Worm (Caenorhabditis elegans) whole organism, late embryonic: ENCODE measurements around the gene ddo-3.

Source experiments
- C08G9.2 ChIP-seq: sonication (generic microtip); optimal IDR thresholded peaks from 2 replicates; lab custom pipeline; 2016; ENCODE audit warnings: mild to moderate bottlenecking, missing genetic modification characterization, moderate library complexity, missing compliant biosample characterization
- F13H6.1 ChIP-seq: sonication (generic microtip); optimal IDR thresholded peaks from 2 replicates; lab custom pipeline; 2016; ENCODE audit warnings: missing genetic modification characterization, missing compliant biosample characterization
- K09A11.1 ChIP-seq: sonication (generic microtip); optimal IDR thresholded peaks from 2 replicates; lab custom pipeline; 2017; ENCODE audit warnings: antibody characterized with exemption, mild to moderate bottlenecking, missing genetic modification characterization, missing compliant biosample characterization; ENCODE audit not compliant: insufficient read depth
- T23F11.4 ChIP-seq: fragments of 200-800 bp; sonication (Bioruptor generic); optimal IDR thresholded peaks from 2 replicates; lab custom pipeline; 2018; ENCODE audit warnings: mild to moderate bottlenecking, missing genetic modification characterization, missing compliant biosample characterization
- Y22D7AL.16 ChIP-seq: sonication (generic microtip); optimal IDR thresholded peaks from 2 replicates; lab custom pipeline; 2016; ENCODE audit warnings: missing genetic modification characterization, missing compliant biosample characterization
- ama-1 ChIP-seq: fragments of 150-350 bp; optimal IDR thresholded peaks from 2 replicates; lab custom pipeline; 2014
- ceh-14 ChIP-seq: sonication (generic microtip); optimal IDR thresholded peaks from 2 replicates; lab custom pipeline; 2016; ENCODE audit warnings: missing genotype, missing genetic modification characterization, missing compliant biosample characterization
- ceh-18 ChIP-seq: sonication (generic microtip); optimal IDR thresholded peaks from 2 replicates; lab custom pipeline; 2016; ENCODE audit warnings: missing genetic modification characterization, missing compliant biosample characterization
- ceh-22 ChIP-seq: sonication (generic microtip); optimal IDR thresholded peaks from 2 replicates; lab custom pipeline; 2017; ENCODE audit warnings: missing biosample characterization, missing genetic modification characterization
- ceh-24 ChIP-seq: sonication (generic microtip); optimal IDR thresholded peaks from 2 replicates; lab custom pipeline; 2016; ENCODE audit warnings: mild to moderate bottlenecking, missing genetic modification characterization, missing compliant biosample characterization
- ceh-30 ChIP-seq: fragments of 150-350 bp; optimal IDR thresholded peaks from 2 replicates; lab custom pipeline; 2014; ENCODE audit warnings: missing biosample characterization, missing genetic modification characterization
- ceh-31 ChIP-seq: sonication (generic microtip); optimal IDR thresholded peaks from 2 replicates; lab custom pipeline; 2016; ENCODE audit warnings: missing genetic modification characterization, missing compliant biosample characterization
- ceh-45 ChIP-seq: fragments of 200-800 bp; sonication (Bioruptor generic); IDR thresholded peaks from 2 replicates; pipeline ENCODE4 v1.3.6; 2022; ENCODE audit warnings: missing genetic modification reagents, missing genetic modification characterization, missing compliant biosample characterization
- ceh-48 ChIP-seq: sonication (generic microtip); optimal IDR thresholded peaks from 2 replicates; lab custom pipeline; 2016; ENCODE audit warnings: missing genetic modification characterization, inconsistent platforms, missing compliant biosample characterization
- ceh-6 ChIP-seq: fragments of 200-800 bp; sonication (Bioruptor generic); optimal IDR thresholded peaks from 2 replicates; lab custom pipeline; 2018; ENCODE audit warnings: mild to moderate bottlenecking, missing genetic modification characterization, missing compliant biosample characterization
- ceh-9 ChIP-seq: sonication (generic microtip); optimal IDR thresholded peaks from 2 replicates; lab custom pipeline; 2016; ENCODE audit warnings: mild to moderate bottlenecking, missing genetic modification characterization, inconsistent platforms, missing compliant biosample characterization
- che-1 ChIP-seq: sonication (generic microtip); optimal IDR thresholded peaks from 2 replicates; lab custom pipeline; 2016; ENCODE audit warnings: mild to moderate bottlenecking, missing genetic modification characterization, missing compliant biosample characterization
- elt-2 ChIP-seq: sonication (generic microtip); optimal IDR thresholded peaks from 2 replicates; lab custom pipeline; 2016; ENCODE audit warnings: missing genetic modification reagents, missing genetic modification characterization, missing compliant biosample characterization
- eyg-1 ChIP-seq: sonication (generic microtip); optimal IDR thresholded peaks from 2 replicates; lab custom pipeline; 2016; ENCODE audit warnings: missing genotype, missing genetic modification characterization, missing compliant biosample characterization
- fax-1 ChIP-seq: sonication (generic microtip); optimal IDR thresholded peaks from 2 replicates; lab custom pipeline; 2016; ENCODE audit warnings: missing genotype, missing genetic modification characterization, missing compliant biosample characterization
- fkh-10 ChIP-seq: fragments of 150-350 bp; optimal IDR thresholded peaks from 2 replicates; lab custom pipeline; 2014; ENCODE audit warnings: missing biosample characterization, missing genetic modification reagents, missing genetic modification characterization
- fkh-6 ChIP-seq: sonication (generic microtip); optimal IDR thresholded peaks from 2 replicates; lab custom pipeline; 2016; ENCODE audit warnings: missing genetic modification characterization, missing compliant biosample characterization
- hlh-13 ChIP-seq: fragments of 200-800 bp; sonication (Bioruptor generic); optimal IDR thresholded peaks from 2 replicates; lab custom pipeline; 2018; ENCODE audit warnings: mild to moderate bottlenecking, missing genetic modification characterization, missing compliant biosample characterization
- hlh-15 ChIP-seq: sonication (generic microtip); optimal IDR thresholded peaks from 2 replicates; lab custom pipeline; 2016; ENCODE audit warnings: missing genetic modification characterization, missing compliant biosample characterization
- hlh-30 ChIP-seq: sonication (generic microtip); optimal IDR thresholded peaks from 2 replicates; lab custom pipeline; 2017; ENCODE audit warnings: antibody characterized with exemption, missing genetic modification characterization, missing compliant biosample characterization; ENCODE audit not compliant: insufficient read depth
- hlh-8 ChIP-seq: sonication (generic microtip); optimal IDR thresholded peaks from 2 replicates; lab custom pipeline; 2016; ENCODE audit warnings: missing genotype, missing genetic modification characterization, missing compliant biosample characterization
- madf-2 ChIP-seq: sonication (generic microtip); optimal IDR thresholded peaks from 2 replicates; lab custom pipeline; 2017; ENCODE audit warnings: missing genetic modification characterization, missing compliant biosample characterization
- mec-3 ChIP-seq: sonication (generic microtip); optimal IDR thresholded peaks from 2 replicates; lab custom pipeline; 2016; ENCODE audit warnings: borderline replicate concordance, missing genetic modification characterization, missing compliant biosample characterization
- nfya-1 ChIP-seq: sonication (generic microtip); optimal IDR thresholded peaks from 2 replicates; lab custom pipeline; 2017; ENCODE audit warnings: missing genetic modification characterization, mild to moderate bottlenecking, missing compliant biosample characterization, antibody characterized with exemption, moderate library complexity
- nhr-11 ChIP-seq: fragments of 150-350 bp; optimal IDR thresholded peaks from 2 replicates; lab custom pipeline; 2014; ENCODE audit warnings: missing biosample characterization, missing genetic modification characterization
- npax-4 ChIP-seq: sonication (generic microtip); optimal IDR thresholded peaks from 2 replicates; lab custom pipeline; 2016; ENCODE audit warnings: missing genetic modification characterization, missing compliant biosample characterization
- odd-2 ChIP-seq: sonication (generic microtip); optimal IDR thresholded peaks from 2 replicates; lab custom pipeline; 2017; ENCODE audit warnings: antibody characterized with exemption, mild to moderate bottlenecking, missing genetic modification characterization, missing compliant biosample characterization
- pag-3 ChIP-seq: sonication (generic microtip); optimal IDR thresholded peaks from 2 replicates; lab custom pipeline; 2016; ENCODE audit warnings: missing compliant biosample characterization, missing genetic modification characterization, borderline replicate concordance
- pax-1 ChIP-seq: fragments of 150-350 bp; optimal IDR thresholded peaks from 2 replicates; lab custom pipeline; 2014; ENCODE audit warnings: missing biosample characterization, missing genetic modification characterization
- pha-2 ChIP-seq: sonication (generic microtip); optimal IDR thresholded peaks from 2 replicates; lab custom pipeline; 2017; ENCODE audit warnings: mild to moderate bottlenecking, missing genetic modification characterization, missing compliant biosample characterization
- pha-4 ChIP-seq: fragments of 150-350 bp; optimal IDR thresholded peaks from 2 replicates; lab custom pipeline; 2018; ENCODE audit warnings: missing biosample characterization, missing genetic modification reagents, missing genetic modification characterization
- ref-2 ChIP-seq: sonication (generic microtip); optimal IDR thresholded peaks from 2 replicates; lab custom pipeline; 2016; ENCODE audit warnings: missing genetic modification characterization, missing compliant biosample characterization
- rnt-1 ChIP-seq: sonication (generic microtip); optimal IDR thresholded peaks from 2 replicates; lab custom pipeline; 2016; ENCODE audit warnings: missing genetic modification characterization, missing compliant biosample characterization
- sdc-2 ChIP-seq: sonication (generic microtip); optimal IDR thresholded peaks from 2 replicates; lab custom pipeline; 2016; ENCODE audit warnings: missing genotype, missing genetic modification characterization, missing compliant biosample characterization
- syd-9 ChIP-seq: sonication (generic microtip); optimal IDR thresholded peaks from 2 replicates; lab custom pipeline; 2016; ENCODE audit warnings: mild to moderate bottlenecking, missing genetic modification characterization, moderate library complexity, missing compliant biosample characterization
- tbx-2 ChIP-seq: sonication (generic microtip); optimal IDR thresholded peaks from 2 replicates; lab custom pipeline; 2016; ENCODE audit warnings: missing genetic modification characterization, missing compliant biosample characterization
- tbx-7 ChIP-seq: sonication (generic microtip); optimal IDR thresholded peaks from 2 replicates; lab custom pipeline; 2016; ENCODE audit warnings: missing genotype, missing genetic modification characterization, missing compliant biosample characterization
- unc-3 ChIP-seq, 2 experiments: fragments of 200-800 bp in 1 of 2; sonication (Bioruptor generic) in 1 of 2; sonication (generic microtip) in 1 of 2; conservative IDR thresholded peaks in 1 of 2; optimal IDR thresholded peaks in 1 of 2; 2 replicates each; pipeline versions ENCODE4 v1.3.6 to Lab custom; 2016 to 2022; ENCODE audit warnings: missing compliant biosample characterization in 2 of 2, missing genetic modification characterization in 2 of 2, missing genetic modification reagents in 1 of 2
- unc-42 ChIP-seq: sonication (generic microtip); optimal IDR thresholded peaks from 2 replicates; lab custom pipeline; 2016; ENCODE audit warnings: missing genotype, missing genetic modification characterization, missing compliant biosample characterization
- unc-55 ChIP-seq: sonication (generic microtip); optimal IDR thresholded peaks from 2 replicates; lab custom pipeline; 2017; ENCODE audit warnings: missing biosample characterization, missing genetic modification reagents, missing genetic modification characterization
- ztf-16 ChIP-seq: sonication (generic microtip); optimal IDR thresholded peaks from 2 replicates; lab custom pipeline; 2017; ENCODE audit warnings: missing genetic modification characterization, missing compliant biosample characterization

ddo-3 gene

ce11 chrIII:6606022-6606467 lies 18.4 kb downstream of the ddo-3 start:
- TF ChIP-seq unc-42 (tag; lab: Kevin White, UChicago) (peak; percentile 27), unc-55 (GFP tag; lab: Kevin White, UChicago) (peak; percentile 80), tbx-2 (peak; percentile 3), ceh-14 (tag; lab: Kevin White, UChicago) (peak; percentile 17), K09A11.1 (tag; lab: Kevin White, UChicago) (no peak), fax-1 (tag; lab: Kevin White, UChicago) (no peak), hlh-15 (tag; lab: Kevin White, UChicago) (no peak), hlh-30 (tag; lab: Kevin White, UChicago) (peak; percentile 61), ama-1 (no peak), ceh-31 (peak; percentile 13), ref-2 (tag; lab: Kevin White, UChicago) (peak; percentile 26), ztf-16 (tag; lab: Kevin White, UChicago) (no peak), ceh-9 (tag; lab: Kevin White, UChicago) (no peak), elt-2 (tag; lab: Kevin White, UChicago) (no peak), ceh-18 (tag; lab: Kevin White, UChicago) (peak; percentile 11), ceh-45 (GFP tag; lab: Robert Waterston, UW) (no peak), nfya-1 (tag; lab: Kevin White, UChicago) (peak; percentile 80), odd-2 (tag; lab: Kevin White, UChicago) (no peak), pha-4 (no peak), ceh-6 (GFP tag; lab: Kevin White, UChicago) (no peak)

ce11 chrIII:6606641-6607040 lies 19.0 kb downstream of the ddo-3 start:
- no peak for TF ChIP-seq ceh-30
- no peak for TF ChIP-seq hlh-13 (GFP tag; lab: Kevin White, UChicago)
- TF ChIP-seq F13H6.1: no peak
- TF ChIP-seq syd-9 (tag; lab: Kevin White, UChicago): no peak
- no peak for TF ChIP-seq che-1
- TF ChIP-seq mec-3 (tag; lab: Kevin White, UChicago): no peak
- no peak for TF ChIP-seq ama-1
- no peak for TF ChIP-seq hlh-8 (tag; lab: Kevin White, UChicago)
- no peak for TF ChIP-seq pag-3
- TF ChIP-seq C08G9.2: no peak
- no peak for TF ChIP-seq sdc-2 (tag; lab: Kevin White, UChicago)
- TF ChIP-seq madf-2 (tag; lab: Kevin White, UChicago): no peak
- no peak for TF ChIP-seq ceh-9 (tag; lab: Kevin White, UChicago)
- no peak for TF ChIP-seq Y22D7AL.16
- no peak for TF ChIP-seq unc-42 (tag; lab: Kevin White, UChicago)
- no peak for TF ChIP-seq nhr-11 (tag; lab: Kevin White, UChicago)
- no peak for TF ChIP-seq pax-1 (tag; lab: Kevin White, UChicago)
- no peak for TF ChIP-seq fax-1 (tag; lab: Kevin White, UChicago)

ce11 chrIII:6607067-6607466 lies 19.4 kb downstream of the ddo-3 start:
- TF ChIP-seq npax-4 (tag; lab: Kevin White, UChicago) (no peak), tbx-2 (no peak), pax-1 (tag; lab: Kevin White, UChicago) (no peak), ceh-6 (GFP tag; lab: Kevin White, UChicago) (no peak), fkh-6 (tag; lab: Kevin White, UChicago) (no peak)
- TF ChIP-seq, all 69 proteins: peak for 0

ce11 chrIII:6607646-6608045 lies 20.0 kb downstream of the ddo-3 start:
- TF ChIP-seq ceh-24 (no peak), ceh-22 (tag; lab: Kevin White, UChicago) (no peak), fkh-10 (GFP tag; lab: Kevin White, UChicago) (no peak), eyg-1 (tag; lab: Kevin White, UChicago) (no peak), pag-3 (no peak), T23F11.4 (GFP tag; lab: Kevin White, UChicago) (no peak), ceh-48 (tag; lab: Kevin White, UChicago) (no peak), unc-3 (GFP tag; conservative IDR thresholded peaks at IDR 0.05; lab: Robert Waterston, UW) (no peak), unc-3 (tag; optimal IDR thresholded peaks at IDR 0.05; lab: Kevin White, UChicago) (no peak), nfya-1 (tag; lab: Kevin White, UChicago) (no peak), syd-9 (tag; lab: Kevin White, UChicago) (no peak), ref-2 (tag; lab: Kevin White, UChicago) (no peak), pha-2 (tag; lab: Kevin White, UChicago) (no peak), hlh-8 (tag; lab: Kevin White, UChicago) (no peak), elt-2 (tag; lab: Kevin White, UChicago) (no peak), tbx-7 (tag; lab: Kevin White, UChicago) (no peak), rnt-1 (tag; lab: Kevin White, UChicago) (no peak), K09A11.1 (tag; lab: Kevin White, UChicago) (no peak)
